Worm (Caenorhabditis elegans): ENCODE results near the gene ttbk-2.2.

Gene ttbk-2.2

DNA sequence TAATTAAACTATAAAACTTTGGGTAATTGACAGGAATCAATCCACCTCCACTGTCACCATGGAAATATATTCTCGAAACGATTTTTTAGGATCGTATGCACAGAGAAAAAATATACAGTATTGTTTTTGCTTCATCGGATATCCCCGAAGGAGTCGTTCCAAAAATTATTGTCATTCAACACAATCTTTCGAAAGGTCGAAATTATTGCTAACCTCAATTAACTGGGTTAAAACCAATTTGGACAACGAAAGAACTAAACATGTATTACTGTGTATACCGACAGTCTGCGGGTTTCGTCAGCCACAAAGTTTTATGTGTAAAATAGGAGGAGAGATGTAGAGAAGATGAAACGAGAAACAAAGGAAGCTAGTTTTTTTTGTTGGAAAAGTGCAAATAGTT is 3.5 kb downstream of the ttbk-2.2 start (continued):
- TF ChIP-seq snpc-3.4 (tag; optimal IDR thresholded peaks at IDR 0.05) = peak; percentile 57
- TF ChIP-seq T07F8.4 (tag; optimal IDR thresholded peaks at IDR 0.05) = no peak
- no peak for TF ChIP-seq unc-130 (GFP tag; optimal IDR thresholded peaks at IDR 0.05)
- TF ChIP-seq ztf-28 (GFP tag; IDR thresholded peaks at IDR 0.05) = no peak
- TF ChIP-seq mes-4 (tag; optimal IDR thresholded peaks at IDR 0.05) = no peak
- TF ChIP-seq attf-3 (GFP tag; conservative IDR thresholded peaks at IDR 0.05) = no peak
- no peak for TF ChIP-seq mxl-1 (tag; optimal IDR thresholded peaks at IDR 0.05)
- no peak for TF ChIP-seq efl-1 (GFP tag; optimal IDR thresholded peaks at IDR 0.05)
- TF ChIP-seq ztf-3 (GFP tag; optimal IDR thresholded peaks at IDR 0.05) = no peak
- TF ChIP-seq hmg-1.2 (GFP tag; IDR thresholded peaks at IDR 0.05) = peak; percentile 75
- TF ChIP-seq nhr-90 (tag; optimal IDR thresholded peaks at IDR 0.05) = no peak
- TF ChIP-seq nhr-179 (tag; optimal IDR thresholded peaks at IDR 0.05) = no peak
- TF ChIP-seq egl-44 (GFP tag; IDR thresholded peaks at IDR 0.05) = no peak
- no peak for TF ChIP-seq lin-35 (GFP tag; optimal IDR thresholded peaks at IDR 0.05)
- TF ChIP-seq him-1 (tag; optimal IDR thresholded peaks at IDR 0.05) = peak; percentile 74
- TF ChIP-seq let-526 (GFP tag; IDR thresholded peaks at IDR 0.05) = no peak
- TF ChIP-seq C17E4.6 (GFP tag; IDR thresholded peaks at IDR 0.05) = no peak
- no peak for TF ChIP-seq zfh-2 (GFP tag; conservative IDR thresholded peaks at IDR 0.05)
- no peak for TF ChIP-seq hrde-1 (tag; optimal IDR thresholded peaks at IDR 0.05; ENCODE audit: borderline replicate concordance)
- TF ChIP-seq aptf-2 (GFP tag; conservative IDR thresholded peaks at IDR 0.05) = no peak
- no peak for TF ChIP-seq lag-1 (GFP tag; IDR thresholded peaks at IDR 0.05)
- TF ChIP-seq xnd-1 (tag; optimal IDR thresholded peaks at IDR 0.05) = no peak
- no peak for TF ChIP-seq ztf-6 (GFP tag; IDR thresholded peaks at IDR 0.05)
- no peak for TF ChIP-seq madf-10 (tag; optimal IDR thresholded peaks at IDR 0.05)
- no peak for TF ChIP-seq cebp-2 (GFP tag; IDR thresholded peaks at IDR 0.05)
- no peak for TF ChIP-seq F10E7.11 (tag; optimal IDR thresholded peaks at IDR 0.05)
- 0 out of 2 replicates have a peak, but pooled peaks have one; percentile 33 for TF ChIP-seq nfyb-1 (GFP tag; IDR thresholded peaks at IDR 0.05)
- no peak for TF ChIP-seq rec-8 (tag; optimal IDR thresholded peaks at IDR 0.05)
- no peak for TF ChIP-seq madf-3 (GFP tag; IDR thresholded peaks at IDR 0.05)
- TF ChIP-seq Y79H2A.3 (GFP tag; conservative IDR thresholded peaks at IDR 0.05) = no peak
- TF ChIP-seq lir-1 (GFP tag; conservative IDR thresholded peaks at IDR 0.05) = no peak
- TF ChIP-seq pbrm-1 (GFP tag; IDR thresholded peaks at IDR 0.05) = peak; percentile 65; the same call in 1 of the 2 replicates
- peak; percentile 87 for TF ChIP-seq D2030.7 (GFP tag; IDR thresholded peaks at IDR 0.05)
- TF ChIP-seq ceh-91 (GFP tag; IDR thresholded peaks at IDR 0.05) = 0 out of 2 replicates have a peak, but pooled peaks have one; percentile 30
- no peak for TF ChIP-seq pha-4 (tag; optimal IDR thresholded peaks at IDR 0.05)
- no peak for TF ChIP-seq B0035.1 (tag; optimal IDR thresholded peaks at IDR 0.05)
- TF ChIP-seq lin-54 (GFP tag; optimal IDR thresholded peaks at IDR 0.05) = peak; percentile 24
- TF ChIP-seq die-1 (tag; optimal IDR thresholded peaks at IDR 0.05) = no peak
- no peak for TF ChIP-seq egl-18 (GFP tag; IDR thresholded peaks at IDR 0.05)
- TF ChIP-seq lin-40 (tag; optimal IDR thresholded peaks at IDR 0.05) = no peak
- no peak for TF ChIP-seq ceh-58 (GFP tag; IDR thresholded peaks at IDR 0.05)
- peak; percentile 94 for TF ChIP-seq snpc-4 (GFP tag; optimal IDR thresholded peaks at IDR 0.05)
- peak; percentile 95 to 98 (median 96) for TF ChIP-seq snpc-4 (tag; optimal IDR thresholded peaks at IDR 0.05)
- no peak for TF ChIP-seq K11D2.4 (GFP tag; IDR thresholded peaks at IDR 0.05)

All from whole organism, young adult.